Fruit fly (Drosophila melanogaster) whole organism, embryonic: ENCODE results near the gene Mst36Fb.
A peak's percentile ranks its signal among the peaks of the same experiment; 100 is the strongest.

Experiments
- Antp ChIP-seq: fragments of 200-800 bp; sonication (Bioruptor generic); optimal IDR thresholded peaks from 3 replicates; lab custom pipeline; 2016; ENCODE audit warnings: missing biosample characterization, missing genetic modification characterization
- Atf3 ChIP-seq: fragments of 200-800 bp; sonication (Bioruptor generic); optimal IDR thresholded peaks from 3 replicates; lab custom pipeline; 2016; ENCODE audit warnings: missing biosample characterization, missing genetic modification characterization
- BEAF-32 ChIP-seq: fragments of 200-800 bp; sonication (Bioruptor generic); optimal IDR thresholded peaks from 3 replicates; lab custom pipeline; 2017; ENCODE audit warnings: missing biosample characterization, missing genetic modification characterization, mild to moderate bottlenecking, moderate library complexity, missing genetic modification reagents
- Bdp1 ChIP-seq: fragments of 200-800 bp; sonication (Bioruptor generic); optimal IDR thresholded peaks from 3 replicates; lab custom pipeline; 2016; ENCODE audit warnings: missing biosample characterization, missing genetic modification characterization
- CG12769 ChIP-seq: fragments of 200-800 bp; sonication (Bioruptor generic); optimal IDR thresholded peaks from 2 replicates; lab custom pipeline; 2019; ENCODE audit warnings: missing biosample characterization, mild to moderate bottlenecking, missing genetic modification characterization, moderate library complexity
- CG13287 ChIP-seq: fragments of 200-800 bp; sonication (Bioruptor generic); IDR thresholded peaks from 2 replicates; pipeline ENCODE4 v1.3.6; 2022; ENCODE audit warnings: missing biosample characterization, missing genetic modification characterization; ENCODE audit not compliant: partially characterized antibody
- CG14710 ChIP-seq: fragments of 200-800 bp; sonication (Bioruptor generic); optimal IDR thresholded peaks from 3 replicates; lab custom pipeline; 2019; ENCODE audit warnings: missing biosample characterization, mild to moderate bottlenecking, missing genetic modification characterization, moderate library complexity
- CG15514 ChIP-seq: fragments of 200-800 bp; sonication (Bioruptor generic); optimal IDR thresholded peaks from 3 replicates; lab custom pipeline; 2017; ENCODE audit warnings: missing biosample characterization, missing genetic modification characterization, mild to moderate bottlenecking, moderate library complexity, missing genetic modification reagents
- CG1603 ChIP-seq: fragments of 200-800 bp; sonication (Bioruptor generic); optimal IDR thresholded peaks from 2 replicates; lab custom pipeline; 2019; ENCODE audit warnings: missing biosample characterization, mild to moderate bottlenecking, missing genetic modification characterization, moderate library complexity
- CG18764 ChIP-seq: fragments of 200-800 bp; sonication (Bioruptor generic); optimal IDR thresholded peaks from 3 replicates; lab custom pipeline; 2016; ENCODE audit warnings: missing biosample characterization, missing genetic modification characterization
- CG2116 ChIP-seq: fragments of 200-800 bp; sonication (Bioruptor generic); optimal IDR thresholded peaks from 3 replicates; lab custom pipeline; 2018; ENCODE audit warnings: missing biosample characterization, mild to moderate bottlenecking, missing genetic modification characterization
- CG30431 ChIP-seq: fragments of 200-800 bp; sonication (Bioruptor generic); optimal IDR thresholded peaks from 2 replicates; lab custom pipeline; 2017; ENCODE audit warnings: missing biosample characterization, missing genetic modification characterization
- CG3847 ChIP-seq: fragments of 200-800 bp; sonication (Bioruptor generic); IDR thresholded peaks from 2 replicates; pipeline ENCODE4 v1.3.6; 2022; ENCODE audit warnings: missing biosample characterization, missing genetic modification characterization
- CG3995 ChIP-seq: fragments of 200-800 bp; sonication (Bioruptor generic); optimal IDR thresholded peaks from 3 replicates; lab custom pipeline; 2016; ENCODE audit warnings: missing biosample characterization, missing genetic modification characterization
- CG6813 ChIP-seq: fragments of 200-800 bp; sonication (Bioruptor generic); optimal IDR thresholded peaks from 2 replicates; lab custom pipeline; 2017; ENCODE audit warnings: missing biosample characterization, missing genetic modification characterization, mild to moderate bottlenecking, moderate library complexity, missing genetic modification reagents
- CG7271 ChIP-seq: fragments of 200-800 bp; sonication (Bioruptor generic); optimal IDR thresholded peaks from 2 replicates; lab custom pipeline; 2018; ENCODE audit warnings: missing biosample characterization, mild to moderate bottlenecking, missing genetic modification characterization, moderate library complexity
- CG7556 ChIP-seq: fragments of 200-800 bp; sonication (Bioruptor generic); optimal IDR thresholded peaks from 2 replicates; lab custom pipeline; 2017; ENCODE audit warnings: missing biosample characterization, mild to moderate bottlenecking, missing genetic modification characterization
- CG9797 ChIP-seq: fragments of 200-800 bp; sonication (Bioruptor generic); optimal IDR thresholded peaks from 3 replicates; lab custom pipeline; 2018; ENCODE audit warnings: missing biosample characterization, mild to moderate bottlenecking, missing genetic modification characterization
- Dp ChIP-seq: fragments of 200-800 bp; sonication (Bioruptor generic); optimal IDR thresholded peaks from 2 replicates; lab custom pipeline; 2018; ENCODE audit warnings: missing biosample characterization, mild to moderate bottlenecking, missing genetic modification characterization, moderate library complexity
- E2f1 ChIP-seq: fragments of 200-800 bp; sonication (Bioruptor generic); IDR thresholded peaks from 2 replicates; pipeline ENCODE4 v1.3.6; 2022; ENCODE audit warnings: missing biosample characterization, missing genetic modification characterization
- E2f2 ChIP-seq: fragments of 200-800 bp; sonication (Bioruptor generic); IDR thresholded peaks from 2 replicates; pipeline ENCODE4 v1.3.6; 2022; ENCODE audit warnings: missing biosample characterization, missing genetic modification characterization
- Ets97D ChIP-seq: fragments of 200-800 bp; sonication (Bioruptor generic); optimal IDR thresholded peaks from 3 replicates; lab custom pipeline; 2016; ENCODE audit warnings: missing biosample characterization, missing genetic modification characterization
- Fer1 ChIP-seq: fragments of 200-800 bp; sonication (Bioruptor generic); optimal IDR thresholded peaks from 2 replicates; lab custom pipeline; 2017; ENCODE audit warnings: missing biosample characterization, mild to moderate bottlenecking, missing genetic modification characterization
- HmgZ ChIP-seq: fragments of 200-800 bp; sonication (Bioruptor generic); optimal IDR thresholded peaks from 2 replicates; lab custom pipeline; 2018; ENCODE audit warnings: missing biosample characterization, mild to moderate bottlenecking, missing genetic modification characterization
- Lhr ChIP-seq: fragments of 200-800 bp; sonication (Bioruptor generic); optimal IDR thresholded peaks from 3 replicates; lab custom pipeline; 2017; ENCODE audit warnings: mild to moderate bottlenecking, missing biosample characterization, missing genetic modification reagents, missing genetic modification characterization
- MESR4 ChIP-seq: fragments of 200-800 bp; sonication (Bioruptor generic); optimal IDR thresholded peaks from 2 replicates; lab custom pipeline; 2018; ENCODE audit warnings: missing biosample characterization, mild to moderate bottlenecking, missing genetic modification characterization, moderate library complexity
- Med ChIP-seq: fragments of 200-800 bp; sonication (Bioruptor generic); peaks from one replicate; lab custom pipeline; 2016; ENCODE audit warnings: missing biosample characterization, missing genetic modification characterization, mild to moderate bottlenecking, inconsistent platforms, moderate library complexity
- Meics ChIP-seq: fragments of 200-800 bp; sonication (Bioruptor generic); optimal IDR thresholded peaks from 2 replicates; lab custom pipeline; 2017; ENCODE audit warnings: missing biosample characterization, mild to moderate bottlenecking, missing genetic modification characterization
- Myb ChIP-seq: fragments of 200-800 bp; sonication (Bioruptor generic); optimal IDR thresholded peaks from 2 replicates; lab custom pipeline; 2016; ENCODE audit warnings: missing biosample characterization, missing genetic modification characterization
- Opbp ChIP-seq: fragments of 200-800 bp; sonication (Bioruptor generic); IDR thresholded peaks from 3 replicates; pipeline ENCODE4 v1.3.6; 2022; ENCODE audit warnings: missing biosample characterization, missing genetic modification characterization; ENCODE audit not compliant: partially characterized antibody
- PHDP ChIP-seq: fragments of 200-800 bp; sonication (Bioruptor generic); optimal IDR thresholded peaks from 3 replicates; lab custom pipeline; 2018; ENCODE audit warnings: missing biosample characterization, mild to moderate bottlenecking, missing genetic modification characterization, moderate library complexity
- Rfx ChIP-seq: fragments of 200-800 bp; sonication (Bioruptor generic); IDR thresholded peaks from 2 replicates; pipeline ENCODE4 v1.3.6; 2022; ENCODE audit warnings: missing biosample characterization, missing genetic modification characterization
- Sry-β ChIP-seq: fragments of 200-800 bp; sonication (Bioruptor generic); optimal IDR thresholded peaks from 2 replicates; lab custom pipeline; 2018; ENCODE audit warnings: missing biosample characterization, mild to moderate bottlenecking, missing genetic modification characterization, moderate library complexity
- amos ChIP-seq: fragments of 200-800 bp; sonication (Bioruptor generic); IDR thresholded peaks from 2 replicates; pipeline ENCODE4 v1.3.6; 2022; ENCODE audit warnings: missing biosample characterization, missing genetic modification characterization; ENCODE audit not compliant: partially characterized antibody
- crp ChIP-seq, 2 experiments: fragments of 200-800 bp; sonication (Bioruptor generic); optimal IDR thresholded peaks; 2 replicates in 1 of 2; 3 replicates in 1 of 2; lab custom pipeline; 2017; ENCODE audit warnings: missing biosample characterization in 2 of 2, missing genetic modification characterization in 2 of 2, mild to moderate bottlenecking in 1 of 2, moderate library complexity in 1 of 2
- esg ChIP-seq: fragments of 200-800 bp; sonication (Bioruptor generic); conservative IDR thresholded peaks from 2 replicates; pipeline ENCODE4 v1.3.6; 2022; ENCODE audit warnings: missing biosample characterization, missing genetic modification characterization
- gfzf ChIP-seq: fragments of 200-800 bp; sonication (Bioruptor generic); optimal IDR thresholded peaks from 2 replicates; lab custom pipeline; 2016; ENCODE audit warnings: missing biosample characterization, mild to moderate bottlenecking, missing genetic modification characterization, moderate library complexity
- hb ChIP-seq: fragments of 200-800 bp; sonication (Bioruptor generic); IDR thresholded peaks from 3 replicates; pipeline ENCODE4 v1.3.6; 2022; ENCODE audit warnings: missing biosample characterization, missing genetic modification characterization; ENCODE audit not compliant: partially characterized antibody
- lilli ChIP-seq: fragments of 200-800 bp; sonication (Bioruptor generic); optimal IDR thresholded peaks from 3 replicates; lab custom pipeline; 2016; ENCODE audit warnings: missing biosample characterization, missing genetic modification characterization
- nmo ChIP-seq: fragments of 200-800 bp; sonication (Bioruptor generic); optimal IDR thresholded peaks from 2 replicates; lab custom pipeline; 2018; ENCODE audit warnings: missing biosample characterization, mild to moderate bottlenecking, missing genetic modification characterization, moderate library complexity
- phol ChIP-seq: fragments of 200-800 bp; sonication (Bioruptor generic); optimal IDR thresholded peaks from 3 replicates; lab custom pipeline; 2018; ENCODE audit warnings: missing biosample characterization, mild to moderate bottlenecking, missing genetic modification characterization, moderate library complexity
- prd ChIP-seq, 3 experiments: fragments of >200 bp in 2 of 3; fragments of 200-800 bp in 1 of 3; sonication (Bioruptor generic) in 1 of 3; optimal IDR thresholded peaks in 2 of 3; IDR thresholded peaks in 1 of 3; 2 replicates in 2 of 3; 3 replicates in 1 of 3; pipeline versions ENCODE4 v1.3.6 to Lab custom; 2017 to 2022; ENCODE audit warnings: missing biosample characterization in 1 of 3, missing genetic modification characterization in 1 of 3
- pzg ChIP-seq: fragments of 200-800 bp; sonication (Bioruptor generic); optimal IDR thresholded peaks from 3 replicates; lab custom pipeline; 2018; ENCODE audit warnings: missing biosample characterization, mild to moderate bottlenecking, missing genetic modification characterization, moderate library complexity
- sob ChIP-seq: fragments of 200-800 bp; sonication (Bioruptor generic); IDR thresholded peaks from 2 replicates; pipeline ENCODE4 v1.3.6; 2022; ENCODE audit warnings: missing biosample characterization, missing genetic modification characterization
- sqz ChIP-seq: fragments of 200-800 bp; sonication (Bioruptor generic); optimal IDR thresholded peaks from 3 replicates; lab custom pipeline; 2018; ENCODE audit warnings: missing biosample characterization, mild to moderate bottlenecking, missing genetic modification characterization
- stwl ChIP-seq: fragments of 200-800 bp; sonication (Bioruptor generic); optimal IDR thresholded peaks from 3 replicates; lab custom pipeline; 2018; ENCODE audit warnings: missing biosample characterization, mild to moderate bottlenecking, missing genetic modification characterization, moderate library complexity
- toy ChIP-seq: fragments of 200-800 bp; sonication (Bioruptor generic); IDR thresholded peaks from 2 replicates; pipeline ENCODE4 v1.3.6; 2022; ENCODE audit warnings: missing biosample characterization, missing genetic modification characterization

Gene Mst36Fb

dm6 chr2L:18687827-18688226 is 12.9 kb upstream of the Mst36Fb start:
- TF ChIP-seq CG30431 (GFP tag; lab: Kevin White, UChicago) (no peak), Med (GFP tag; lab: Kevin White, UChicago) (peak; percentile 20), Meics (no peak), Opbp (GFP tag; lab: Robert Waterston, UW) (0 out of 3 replicates have a peak, but pooled peaks have one; percentile 11), esg (GFP tag; lab: Robert Waterston, UW) (no peak), CG7271 (tag; lab: Kevin White, UChicago) (no peak), Sry-β (GFP tag; lab: Kevin White, UChicago) (no peak), Antp (no peak), prd (optimal IDR thresholded peaks at IDR 0.05; lab: Kevin White, UChicago) (no peak), prd (GFP tag; IDR thresholded peaks at IDR 0.05; lab: Robert Waterston, UW) (0 out of 3 replicates have a peak, but pooled peaks have one; percentile 5)

dm6 chr2L:18681903-18682302 is 7.0 kb upstream of the Mst36Fb start, which contains the start of gene tos:
Gene tos (minus strand): TSS chr2L:18682075.
- TF ChIP-seq toy: no peak
- no peak for TF ChIP-seq Atf3 (GFP tag; lab: Kevin White, UChicago)
- TF ChIP-seq CG7556 (GFP tag; lab: Kevin White, UChicago): no peak
- peak; percentile 18 for TF ChIP-seq lilli (GFP tag; lab: Kevin White, UChicago)
- peak; percentile 77 for TF ChIP-seq sqz
- TF ChIP-seq CG1603 (tag; lab: Kevin White, UChicago): peak; percentile 53
- peak; percentile 2 for TF ChIP-seq Bdp1 (GFP tag; lab: Kevin White, UChicago)
- peak; percentile 77 for TF ChIP-seq gfzf (GFP tag; lab: Kevin White, UChicago)
- peak; percentile 42 for TF ChIP-seq sob (GFP tag; lab: Robert Waterston, UW)
- TF ChIP-seq Rfx (GFP tag; lab: Robert Waterston, UW): 0 out of 2 replicates have a peak, but pooled peaks have one; percentile 29
- peak; percentile 55 for TF ChIP-seq Med (GFP tag; lab: Kevin White, UChicago)
- TF ChIP-seq pzg (GFP tag; lab: Kevin White, UChicago): peak; percentile 78
- peak; percentile 28 for TF ChIP-seq CG14710
- no peak for TF ChIP-seq PHDP (tag; lab: Kevin White, UChicago)
- TF ChIP-seq CG9797 (GFP tag; lab: Kevin White, UChicago): peak; percentile 60
- peak; percentile 83 for TF ChIP-seq Myb
- no peak for TF ChIP-seq hb (GFP tag; lab: Robert Waterston, UW)
- TF ChIP-seq Fer1 (GFP tag; lab: Kevin White, UChicago): peak; percentile 24
- peak; percentile 44 for TF ChIP-seq Lhr (GFP tag; lab: Kevin White, UChicago)
- TF ChIP-seq CG13287: peak; percentile 52
- peak; percentile 91 for TF ChIP-seq Dp
- peak; percentile 38 for TF ChIP-seq HmgZ (tag; lab: Kevin White, UChicago)
- peak; percentile 92 for TF ChIP-seq stwl
- peak in 1 of 2 experiments; percentile 78 for TF ChIP-seq crp (GFP tag; optimal IDR thresholded peaks at IDR 0.05; lab: Kevin White, UChicago)
- peak; percentile 23; the same call in 1 of the 2 replicates for TF ChIP-seq E2f1 (GFP tag; lab: Robert Waterston, UW)
- peak; percentile 23 for TF ChIP-seq BEAF-32 (GFP tag; lab: Kevin White, UChicago)
- peak; percentile 93 for TF ChIP-seq E2f2
- TF ChIP-seq MESR4: peak; percentile 21
- no peak for TF ChIP-seq CG6813
- TF ChIP-seq CG3847 (GFP tag; lab: Robert Waterston, UW): peak; percentile 61
- peak; percentile 26 for TF ChIP-seq phol (tag; lab: Kevin White, UChicago)
- no peak for TF ChIP-seq CG15514 (GFP tag; lab: Kevin White, UChicago)
- no peak for TF ChIP-seq CG12769 (tag; lab: Kevin White, UChicago)
- peak; percentile 55 for TF ChIP-seq Ets97D (GFP tag; lab: Kevin White, UChicago)
- peak; percentile 24 for TF ChIP-seq nmo (GFP tag; lab: Kevin White, UChicago)
- TF ChIP-seq amos (GFP tag; lab: Robert Waterston, UW): peak; percentile 32; the same call in 1 of the 2 replicates
- no peak for TF ChIP-seq CG18764
- peak; percentile 40 for TF ChIP-seq CG2116 (GFP tag; lab: Kevin White, UChicago)
- TF ChIP-seq CG3995 (GFP tag; lab: Kevin White, UChicago): peak; percentile 24
